Worm (Caenorhabditis elegans): Measurements from ENCODE around the gene acs-19.

Gene acs-19

ce11 chrIII:3867937-3868929 lies 3.9 kb downstream of the acs-19 start:
- TF ChIP-seq med-1 (GFP tag; optimal IDR thresholded peaks at IDR 0.05; ENCODE audit: insufficient read depth), result no peak
- TF ChIP-seq ztf-23 (GFP tag; IDR thresholded peaks at IDR 0.05), result no peak
- TF ChIP-seq ztf-29 (GFP tag; IDR thresholded peaks at IDR 0.05), result no peak
- TF ChIP-seq ref-1 (GFP tag; conservative IDR thresholded peaks at IDR 0.05), result no peak
- no peak for TF ChIP-seq flt-1 (GFP tag; IDR thresholded peaks at IDR 0.05)
- no peak for TF ChIP-seq cog-1 (tag; optimal IDR thresholded peaks at IDR 0.05)
- TF ChIP-seq T22C8.4 (GFP tag; IDR thresholded peaks at IDR 0.05), result no peak
- TF ChIP-seq klf-2 (GFP tag; conservative IDR thresholded peaks at IDR 0.05), result no peak
- no peak for TF ChIP-seq tab-1 (GFP tag; IDR thresholded peaks at IDR 0.05)

ce11 chrIII:3869292-3869781 lies 5.0 kb downstream of the acs-19 start:
- TF ChIP-seq T22C8.4 (GFP tag; IDR thresholded peaks at IDR 0.05), result no peak
- peak; percentile 48 for TF ChIP-seq flt-1 (GFP tag; IDR thresholded peaks at IDR 0.05)
- TF ChIP-seq ztf-29 (GFP tag; IDR thresholded peaks at IDR 0.05), result no peak
- no peak for TF ChIP-seq ref-1 (GFP tag; conservative IDR thresholded peaks at IDR 0.05)

- TF ChIP-seq cog-1 (tag; optimal IDR thresholded peaks at IDR 0.05) (no peak), ref-1 (GFP tag; conservative IDR thresholded peaks at IDR 0.05) (no peak), med-1 (GFP tag; optimal IDR thresholded peaks at IDR 0.05; ENCODE audit: insufficient read depth) (no peak), ztf-23 (GFP tag; IDR thresholded peaks at IDR 0.05) (no peak), flt-1 (GFP tag; IDR thresholded peaks at IDR 0.05) (no peak), T22C8.4 (GFP tag; IDR thresholded peaks at IDR 0.05) (no peak), tab-1 (GFP tag; IDR thresholded peaks at IDR 0.05) (no peak), klf-2 (GFP tag; conservative IDR thresholded peaks at IDR 0.05) (no peak), ztf-29 (GFP tag; IDR thresholded peaks at IDR 0.05) (no peak)
These were observed 7.6 kb downstream of the acs-19 start for ce11 chrIII:3871763-3872486.

- TF ChIP-seq ref-1 (GFP tag; conservative IDR thresholded peaks at IDR 0.05), result no peak
- TF ChIP-seq ztf-29 (GFP tag; IDR thresholded peaks at IDR 0.05), result no peak
- no peak for TF ChIP-seq med-1 (GFP tag; optimal IDR thresholded peaks at IDR 0.05; ENCODE audit: insufficient read depth)
- no peak for TF ChIP-seq tab-1 (GFP tag; IDR thresholded peaks at IDR 0.05)
- TF ChIP-seq T22C8.4 (GFP tag; IDR thresholded peaks at IDR 0.05), result no peak
- TF ChIP-seq klf-2 (GFP tag; conservative IDR thresholded peaks at IDR 0.05), result no peak
These were observed 8.7 kb downstream of the acs-19 start for ce11 chrIII:3872978-3873377.

- TF ChIP-seq klf-2 (GFP tag; conservative IDR thresholded peaks at IDR 0.05) (no peak), cog-1 (tag; optimal IDR thresholded peaks at IDR 0.05) (no peak), tab-1 (GFP tag; IDR thresholded peaks at IDR 0.05) (no peak), ztf-29 (GFP tag; IDR thresholded peaks at IDR 0.05) (no peak), T22C8.4 (GFP tag; IDR thresholded peaks at IDR 0.05) (no peak), ztf-23 (GFP tag; IDR thresholded peaks at IDR 0.05) (no peak), med-1 (GFP tag; optimal IDR thresholded peaks at IDR 0.05; ENCODE audit: insufficient read depth) (no peak), flt-1 (GFP tag; IDR thresholded peaks at IDR 0.05) (no peak), ref-1 (GFP tag; conservative IDR thresholded peaks at IDR 0.05) (no peak)
These were observed 9.1 kb downstream of the acs-19 start for ce11 chrIII:3873424-3873823.

- TF ChIP-seq ztf-29 (GFP tag; IDR thresholded peaks at IDR 0.05) (no peak), tab-1 (GFP tag; IDR thresholded peaks at IDR 0.05) (no peak), cog-1 (tag; optimal IDR thresholded peaks at IDR 0.05) (no peak), T22C8.4 (GFP tag; IDR thresholded peaks at IDR 0.05) (no peak), ref-1 (GFP tag; conservative IDR thresholded peaks at IDR 0.05) (no peak), med-1 (GFP tag; optimal IDR thresholded peaks at IDR 0.05; ENCODE audit: insufficient read depth) (no peak), flt-1 (GFP tag; IDR thresholded peaks at IDR 0.05) (no peak), ztf-23 (GFP tag; IDR thresholded peaks at IDR 0.05) (no peak), klf-2 (GFP tag; conservative IDR thresholded peaks at IDR 0.05) (no peak)
These were observed 10.2 kb downstream of the acs-19 start for ce11 chrIII:3874492-3874891.

- TF ChIP-seq ztf-23 (GFP tag; IDR thresholded peaks at IDR 0.05) (no peak), med-1 (GFP tag; optimal IDR thresholded peaks at IDR 0.05; ENCODE audit: insufficient read depth) (no peak), T22C8.4 (GFP tag; IDR thresholded peaks at IDR 0.05) (no peak), tab-1 (GFP tag; IDR thresholded peaks at IDR 0.05) (no peak), ref-1 (GFP tag; conservative IDR thresholded peaks at IDR 0.05) (no peak), cog-1 (tag; optimal IDR thresholded peaks at IDR 0.05) (no peak), klf-2 (GFP tag; conservative IDR thresholded peaks at IDR 0.05) (no peak), flt-1 (GFP tag; IDR thresholded peaks at IDR 0.05) (no peak)
These were observed 10.6 kb downstream of the acs-19 start for ce11 chrIII:3874895-3875294.

ce11 chrIII:3875608-3876007 lies 11.3 kb downstream of the acs-19 start:
- TF ChIP-seq ztf-23 (GFP tag; IDR thresholded peaks at IDR 0.05), result no peak
- no peak for TF ChIP-seq flt-1 (GFP tag; IDR thresholded peaks at IDR 0.05)
- no peak for TF ChIP-seq klf-2 (GFP tag; conservative IDR thresholded peaks at IDR 0.05)
- TF ChIP-seq ref-1 (GFP tag; conservative IDR thresholded peaks at IDR 0.05), result no peak
- TF ChIP-seq ztf-29 (GFP tag; IDR thresholded peaks at IDR 0.05), result no peak
- no peak for TF ChIP-seq med-1 (GFP tag; optimal IDR thresholded peaks at IDR 0.05; ENCODE audit: insufficient read depth)
- no peak for TF ChIP-seq tab-1 (GFP tag; IDR thresholded peaks at IDR 0.05)
- TF ChIP-seq cog-1 (tag; optimal IDR thresholded peaks at IDR 0.05), result no peak
- TF ChIP-seq T22C8.4 (GFP tag; IDR thresholded peaks at IDR 0.05), result no peak
